Worm (Caenorhabditis elegans) whole organism, midembryonic: Measurements from ENCODE around the gene clec-251.

Source experiments
- T22C8.4 ChIP-seq: fragments of 200-800 bp; sonication (Bioruptor generic); IDR thresholded peaks from 2 replicates; pipeline ENCODE4 v1.3.6; 2022; ENCODE audit warnings: missing genetic modification characterization, missing compliant biosample characterization
- cog-1 ChIP-seq: sonication (generic microtip); optimal IDR thresholded peaks from 2 replicates; lab custom pipeline; 2016; ENCODE audit warnings: missing genetic modification characterization, missing compliant biosample characterization
- flt-1 ChIP-seq: fragments of 200-800 bp; sonication (Bioruptor generic); IDR thresholded peaks from 2 replicates; pipeline ENCODE4 v1.3.6; 2022; ENCODE audit warnings: missing genetic modification characterization, missing compliant biosample characterization
- klf-2 ChIP-seq: fragments of 200-800 bp; sonication (Bioruptor generic); conservative IDR thresholded peaks from 2 replicates; pipeline ENCODE4 v1.3.6; 2022; ENCODE audit warnings: missing genetic modification reagents, missing genetic modification characterization, missing compliant biosample characterization
- med-1 ChIP-seq: sonication (generic microtip); optimal IDR thresholded peaks from 2 replicates; lab custom pipeline; 2017; ENCODE audit warnings: missing genetic modification characterization, mild to moderate bottlenecking, missing compliant biosample characterization, antibody characterized with exemption, missing genetic modification reagents; ENCODE audit not compliant: insufficient read depth
- ref-1 ChIP-seq: fragments of 200-800 bp; sonication (Bioruptor generic); conservative IDR thresholded peaks from 2 replicates; pipeline ENCODE4 v1.3.6; 2022; ENCODE audit warnings: missing genetic modification reagents, missing genetic modification characterization, missing compliant biosample characterization
- tab-1 ChIP-seq: fragments of 200-800 bp; sonication (Bioruptor generic); IDR thresholded peaks from 2 replicates; pipeline ENCODE4 v1.3.6; 2022; ENCODE audit warnings: missing genetic modification characterization, missing compliant biosample characterization
- ztf-23 ChIP-seq: fragments of 200-800 bp; sonication (Bioruptor generic); IDR thresholded peaks from 2 replicates; pipeline ENCODE4 v1.3.6; 2022; ENCODE audit warnings: missing genetic modification reagents, missing genetic modification characterization, missing compliant biosample characterization
- ztf-29 ChIP-seq: fragments of 200-800 bp; sonication (Bioruptor generic); IDR thresholded peaks from 2 replicates; pipeline ENCODE4 v1.3.6; 2022; ENCODE audit warnings: missing genetic modification reagents, missing genetic modification characterization, missing compliant biosample characterization

clec-251 gene

ce11 chrV:18742108-18742507 lies 4.7 kb downstream of the clec-251 start, which contains the start of gene clec-250:
clec-250 (minus strand) TSS chrV:18742208.
- no peak for TF ChIP-seq T22C8.4 (GFP tag; lab: Robert Waterston, UW)
- no peak for TF ChIP-seq ztf-23 (GFP tag; lab: Robert Waterston, UW)
- no peak for TF ChIP-seq flt-1 (GFP tag; lab: Robert Waterston, UW)
- TF ChIP-seq cog-1 (tag; lab: Kevin White, UChicago) = no peak
- TF ChIP-seq tab-1 (GFP tag; lab: Robert Waterston, UW) = no peak
- TF ChIP-seq med-1 = no peak
- no peak for TF ChIP-seq ztf-29 (GFP tag; lab: Robert Waterston, UW)
- no peak for TF ChIP-seq klf-2 (GFP tag; lab: Robert Waterston, UW)
- no peak for TF ChIP-seq ref-1 (GFP tag; lab: Robert Waterston, UW)

- TF ChIP-seq cog-1 (tag; lab: Kevin White, UChicago) = no peak
- TF ChIP-seq med-1 = no peak
- no peak for TF ChIP-seq T22C8.4 (GFP tag; lab: Robert Waterston, UW)
- TF ChIP-seq ztf-29 (GFP tag; lab: Robert Waterston, UW) = no peak
- no peak for TF ChIP-seq klf-2 (GFP tag; lab: Robert Waterston, UW)
- TF ChIP-seq tab-1 (GFP tag; lab: Robert Waterston, UW) = no peak
Measured at ce11 chrV:18737646-18738045, 9.1 kb downstream of the clec-251 start.

ce11 chrV:18734381-18734780 lies 12.4 kb downstream of the clec-251 start, which contains the start of gene scl-20:
scl-20 (minus strand) TSS chrV:18734481.
- TF ChIP-seq ztf-29 (GFP tag; lab: Robert Waterston, UW) (no peak), ztf-23 (GFP tag; lab: Robert Waterston, UW) (no peak), tab-1 (GFP tag; lab: Robert Waterston, UW) (no peak), flt-1 (GFP tag; lab: Robert Waterston, UW) (no peak), med-1 (no peak), cog-1 (tag; lab: Kevin White, UChicago) (no peak), klf-2 (GFP tag; lab: Robert Waterston, UW) (no peak), ref-1 (GFP tag; lab: Robert Waterston, UW) (no peak), T22C8.4 (GFP tag; lab: Robert Waterston, UW) (no peak)

- no peak for TF ChIP-seq klf-2 (GFP tag; lab: Robert Waterston, UW)
- no peak for TF ChIP-seq T22C8.4 (GFP tag; lab: Robert Waterston, UW)
- TF ChIP-seq med-1 = no peak
- no peak for TF ChIP-seq cog-1 (tag; lab: Kevin White, UChicago)
- no peak for TF ChIP-seq ztf-23 (GFP tag; lab: Robert Waterston, UW)
- no peak for TF ChIP-seq ref-1 (GFP tag; lab: Robert Waterston, UW)
Measured at ce11 chrV:18733942-18734341, 12.8 kb downstream of the clec-251 start.

ce11 chrV:18731579-18732041 lies 15.2 kb downstream of the clec-251 start, which contains the start of the genes asp-18 and scl-19:
asp-18 (minus strand) TSS chrV:18731679.
scl-19 (plus strand) TSS chrV:18731991.
- TF ChIP-seq ref-1 (GFP tag; lab: Robert Waterston, UW) (no peak), cog-1 (tag; lab: Kevin White, UChicago) (no peak), T22C8.4 (GFP tag; lab: Robert Waterston, UW) (no peak), flt-1 (GFP tag; lab: Robert Waterston, UW) (no peak), klf-2 (GFP tag; lab: Robert Waterston, UW) (no peak), tab-1 (GFP tag; lab: Robert Waterston, UW) (no peak), ztf-29 (GFP tag; lab: Robert Waterston, UW) (no peak), med-1 (no peak), ztf-23 (GFP tag; lab: Robert Waterston, UW) (no peak)

- no peak for TF ChIP-seq ref-1 (GFP tag; lab: Robert Waterston, UW)
- no peak for TF ChIP-seq ztf-29 (GFP tag; lab: Robert Waterston, UW)
- no peak for TF ChIP-seq ztf-23 (GFP tag; lab: Robert Waterston, UW)
- no peak for TF ChIP-seq med-1
- TF ChIP-seq klf-2 (GFP tag; lab: Robert Waterston, UW) = no peak
- TF ChIP-seq T22C8.4 (GFP tag; lab: Robert Waterston, UW) = no peak
Measured at ce11 chrV:18729324-18729924, 17.4 kb downstream of the clec-251 start, which contains the start of gene asp-19. asp-19 (minus strand) TSS chrV:18729374.

- TF ChIP-seq klf-2 (GFP tag; lab: Robert Waterston, UW) = no peak
Measured at ce11 chrV:18725858-18726257, 20.9 kb downstream of the clec-251 start.

- TF ChIP-seq ztf-29 (GFP tag; lab: Robert Waterston, UW) (no peak), klf-2 (GFP tag; lab: Robert Waterston, UW) (no peak), ref-1 (GFP tag; lab: Robert Waterston, UW) (no peak), ztf-23 (GFP tag; lab: Robert Waterston, UW) (no peak), tab-1 (GFP tag; lab: Robert Waterston, UW) (no peak), flt-1 (GFP tag; lab: Robert Waterston, UW) (no peak), cog-1 (tag; lab: Kevin White, UChicago) (no peak), med-1 (no peak), T22C8.4 (GFP tag; lab: Robert Waterston, UW) (no peak)
Measured at ce11 chrV:18724076-18724475, 22.7 kb downstream of the clec-251 start.

- TF ChIP-seq T22C8.4 (GFP tag; lab: Robert Waterston, UW) = peak; percentile 99
- peak; percentile 97 for TF ChIP-seq cog-1 (tag; lab: Kevin White, UChicago)
- no peak for TF ChIP-seq tab-1 (GFP tag; lab: Robert Waterston, UW)
- TF ChIP-seq flt-1 (GFP tag; lab: Robert Waterston, UW) = no peak
- TF ChIP-seq ztf-23 (GFP tag; lab: Robert Waterston, UW) = no peak
- TF ChIP-seq ztf-29 (GFP tag; lab: Robert Waterston, UW) = no peak
- TF ChIP-seq med-1 = no peak
- TF ChIP-seq ref-1 (GFP tag; lab: Robert Waterston, UW) = no peak; the same call in 1 of the 2 replicates
- no peak for TF ChIP-seq klf-2 (GFP tag; lab: Robert Waterston, UW)
Measured at ce11 chrV:18723604-18724003, 23.2 kb downstream of the clec-251 start.
